Worm (Caenorhabditis elegans) whole organism, L4 larva: Measurements from ENCODE around the gene srlf-33.

Source experiments
- D1046.2 ChIP-seq: fragments of 200-800 bp; sonication (Bioruptor generic); IDR thresholded peaks from 2 replicates; pipeline ENCODE4 v1.3.6; 2022; ENCODE audit warnings: missing genetic modification characterization, missing compliant biosample characterization
- F37D6.2 ChIP-seq: sonication (generic microtip); optimal IDR thresholded peaks from 2 replicates; lab custom pipeline; 2016; ENCODE audit warnings: mild to moderate bottlenecking, missing genetic modification characterization, missing compliant biosample characterization
- F49E8.2 ChIP-seq: sonication (generic microtip); optimal IDR thresholded peaks from 2 replicates; lab custom pipeline; 2016; ENCODE audit warnings: missing compliant biosample characterization, mild to moderate bottlenecking, missing genetic modification characterization, borderline replicate concordance
- T20F7.1 ChIP-seq: fragments of 200-800 bp; sonication (Bioruptor generic); optimal IDR thresholded peaks from 2 replicates; lab custom pipeline; 2018; ENCODE audit warnings: mild to moderate bottlenecking, missing genetic modification characterization, missing compliant biosample characterization
- T26A8.4 ChIP-seq: fragments of 200-800 bp; sonication (Bioruptor generic); IDR thresholded peaks from 2 replicates; pipeline ENCODE4 v1.3.6; 2022; ENCODE audit warnings: missing genetic modification characterization, missing compliant biosample characterization
- Y105C5A.15 ChIP-seq: fragments of 200-800 bp; sonication (Bioruptor generic); IDR thresholded peaks from 2 replicates; pipeline ENCODE4 v1.3.6; 2022; ENCODE audit warnings: missing genetic modification characterization, missing compliant biosample characterization
- Y5F2A.4 ChIP-seq: fragments of 200-800 bp; sonication (Bioruptor generic); optimal IDR thresholded peaks from 2 replicates; lab custom pipeline; 2018; ENCODE audit warnings: mild to moderate bottlenecking, missing genetic modification characterization, missing compliant biosample characterization
- Y75B8A.6 ChIP-seq: fragments of 200-800 bp; sonication (Bioruptor generic); IDR thresholded peaks from 2 replicates; pipeline ENCODE4 v1.3.6; 2022; ENCODE audit warnings: missing genetic modification reagents, missing genetic modification characterization, missing compliant biosample characterization
- ZK337.2 ChIP-seq: fragments of 200-800 bp; sonication (Bioruptor generic); IDR thresholded peaks from 2 replicates; pipeline ENCODE4 v1.3.6; 2022; ENCODE audit warnings: missing genetic modification reagents, missing genetic modification characterization, missing compliant biosample characterization
- aha-1 ChIP-seq: fragments of 150-350 bp; peaks from one replicate; lab custom pipeline; 2014; ENCODE audit warnings: missing biosample characterization, missing genetic modification characterization
- ama-1 ChIP-seq: fragments of 150-350 bp; optimal IDR thresholded peaks from 2 replicates; lab custom pipeline; 2014; ENCODE audit warnings: inconsistent platforms, mixed read lengths
- ceh-28 ChIP-seq: fragments of 150-350 bp; optimal IDR thresholded peaks from 2 replicates; lab custom pipeline; 2014; ENCODE audit warnings: missing biosample characterization, missing genetic modification reagents, missing genetic modification characterization
- ces-1 ChIP-seq: fragments of 150-350 bp; sonication (generic microtip); optimal IDR thresholded peaks from 4 replicates; lab custom pipeline; 2014; ENCODE audit warnings: missing biosample characterization, missing genetic modification reagents, missing genetic modification characterization
- cey-2 ChIP-seq: sonication (generic microtip); optimal IDR thresholded peaks from 3 replicates; lab custom pipeline; 2017; ENCODE audit warnings: missing genetic modification characterization, mild to moderate bottlenecking, missing compliant biosample characterization, antibody characterized with exemption, borderline replicate concordance; ENCODE audit not compliant: insufficient read depth
- daf-16 ChIP-seq, 3 experiments: sonication (generic microtip); optimal IDR thresholded peaks; 2 replicates each; lab custom pipeline; 2016 to 2017; ENCODE audit warnings: missing genetic modification characterization in 3 of 3, missing genetic modification reagents in 3 of 3, mild to moderate bottlenecking in 2 of 3, missing compliant biosample characterization in 2 of 3, missing biosample characterization in 1 of 3, moderate library complexity in 1 of 3
- daf-19 ChIP-seq: fragments of 200-800 bp; sonication (Bioruptor generic); conservative IDR thresholded peaks from 2 replicates; pipeline ENCODE4 v1.3.6; 2022; ENCODE audit warnings: missing genetic modification characterization, missing compliant biosample characterization
- dmd-6 ChIP-seq: fragments of 200-800 bp; sonication (Bioruptor generic); IDR thresholded peaks from 2 replicates; pipeline ENCODE4 v1.3.6; 2022; ENCODE audit warnings: missing genetic modification reagents, missing genetic modification characterization, missing compliant biosample characterization
- dmd-9 ChIP-seq: fragments of 200-800 bp; sonication (Bioruptor generic); IDR thresholded peaks from 2 replicates; pipeline ENCODE4 v1.3.6; 2022; ENCODE audit warnings: missing genetic modification reagents, missing genetic modification characterization, missing compliant biosample characterization
- duxl-1 ChIP-seq: sonication (generic microtip); optimal IDR thresholded peaks from 2 replicates; lab custom pipeline; 2016; ENCODE audit warnings: mild to moderate bottlenecking, missing genetic modification characterization, moderate library complexity, missing compliant biosample characterization; ENCODE audit not compliant: poor library complexity
- dve-1 ChIP-seq: sonication (generic microtip); optimal IDR thresholded peaks from 2 replicates; lab custom pipeline; 2017; ENCODE audit warnings: antibody characterized with exemption, mild to moderate bottlenecking, missing genetic modification characterization, missing compliant biosample characterization; ENCODE audit not compliant: insufficient read depth
- gei-8 ChIP-seq: fragments of 200-800 bp; sonication (Bioruptor generic); optimal IDR thresholded peaks from 2 replicates; lab custom pipeline; 2018; ENCODE audit warnings: mild to moderate bottlenecking, missing genetic modification characterization, missing compliant biosample characterization
- hif-1 ChIP-seq, 2 experiments: sonication (generic microtip); optimal IDR thresholded peaks; 2 replicates each; lab custom pipeline; 2016 to 2017; ENCODE audit warnings: missing compliant biosample characterization in 2 of 2, missing genetic modification characterization in 2 of 2, missing genetic modification reagents in 2 of 2, missing genotype in 2 of 2, mild to moderate bottlenecking in 1 of 2
- hlh-11 ChIP-seq: fragments of 200-800 bp; sonication (Bioruptor generic); optimal IDR thresholded peaks from 2 replicates; lab custom pipeline; 2018; ENCODE audit warnings: mild to moderate bottlenecking, missing genetic modification characterization, missing compliant biosample characterization
- hmg-1.1 ChIP-seq: fragments of 200-800 bp; sonication (Bioruptor generic); IDR thresholded peaks from 2 replicates; pipeline ENCODE4 v1.3.6; 2022; ENCODE audit warnings: missing genetic modification reagents, missing genetic modification characterization, missing compliant biosample characterization
- jun-1 ChIP-seq: fragments of 150-350 bp; optimal IDR thresholded peaks from 2 replicates; lab custom pipeline; 2014; ENCODE audit warnings: missing biosample characterization, missing genetic modification reagents, missing genetic modification characterization
- lin-1 ChIP-seq: fragments of 200-800 bp; sonication (Bioruptor generic); IDR thresholded peaks from 2 replicates; pipeline ENCODE4 v1.3.6; 2022; ENCODE audit warnings: missing genetic modification reagents, missing genetic modification characterization, missing compliant biosample characterization
- madf-5 ChIP-seq, 2 experiments: fragments of 200-800 bp; sonication (Bioruptor generic); IDR thresholded peaks; 2 replicates each; pipeline ENCODE4 v1.3.6; 2022; ENCODE audit warnings: missing compliant biosample characterization in 2 of 2, missing genetic modification characterization in 2 of 2
- mep-1 ChIP-seq: fragments of 150-350 bp; sonication (generic microtip); optimal IDR thresholded peaks from 3 replicates; lab custom pipeline; 2014; ENCODE audit warnings: missing biosample characterization, missing genetic modification characterization
- mxl-3 ChIP-seq: fragments of 200-800 bp; sonication (Bioruptor generic); optimal IDR thresholded peaks from 2 replicates; lab custom pipeline; 2018; ENCODE audit warnings: mild to moderate bottlenecking, missing genetic modification characterization, missing compliant biosample characterization
- nhr-10 ChIP-seq: fragments of 150-350 bp; optimal IDR thresholded peaks from 2 replicates; lab custom pipeline; 2014; ENCODE audit warnings: missing biosample characterization, missing genetic modification characterization
- nhr-237 ChIP-seq: sonication (generic microtip); optimal IDR thresholded peaks from 2 replicates; lab custom pipeline; 2017; ENCODE audit warnings: missing biosample characterization, missing genetic modification characterization
- nhr-25 ChIP-seq: sonication (generic microtip); optimal IDR thresholded peaks from 2 replicates; lab custom pipeline; 2017; ENCODE audit warnings: missing genetic modification characterization, mild to moderate bottlenecking, missing compliant biosample characterization, antibody characterized with exemption, moderate library complexity, borderline replicate concordance; ENCODE audit not compliant: insufficient read depth
- nhr-41 ChIP-seq: fragments of 200-800 bp; sonication (Bioruptor generic); IDR thresholded peaks from 2 replicates; pipeline ENCODE4 v1.3.6; 2022; ENCODE audit warnings: missing genetic modification reagents, missing genetic modification characterization, missing compliant biosample characterization
- nhr-48 ChIP-seq: sonication (generic microtip); optimal IDR thresholded peaks from 2 replicates; lab custom pipeline; 2016; ENCODE audit warnings: mild to moderate bottlenecking, missing genetic modification characterization, missing compliant biosample characterization
- pha-4 ChIP-seq, 2 experiments: fragments of 150-350 bp in 1 of 2; fragments of 200-800 bp in 1 of 2; sonication (Bioruptor generic) in 1 of 2; IDR thresholded peaks in 1 of 2; optimal IDR thresholded peaks in 1 of 2; 2 replicates each; pipeline versions ENCODE4 v1.3.6 to Lab custom; 2014 to 2022; ENCODE audit warnings: missing genetic modification characterization in 2 of 2, missing genetic modification reagents in 2 of 2, missing biosample characterization in 1 of 2, missing compliant biosample characterization in 1 of 2
- php-3 ChIP-seq: fragments of 200-800 bp; sonication (Bioruptor generic); IDR thresholded peaks from 2 replicates; pipeline ENCODE4 v1.3.6; 2022; ENCODE audit warnings: missing genetic modification reagents, missing genetic modification characterization, missing compliant biosample characterization
- rbr-2 ChIP-seq: sonication (generic microtip); optimal IDR thresholded peaks from 2 replicates; lab custom pipeline; 2016; ENCODE audit warnings: missing genotype, missing genetic modification characterization, missing compliant biosample characterization
- sdz-12 ChIP-seq: fragments of 200-800 bp; sonication (Bioruptor generic); optimal IDR thresholded peaks from 2 replicates; lab custom pipeline; 2018; ENCODE audit warnings: mild to moderate bottlenecking, missing genetic modification characterization, missing compliant biosample characterization
- tag-97 ChIP-seq: fragments of 200-800 bp; sonication (Bioruptor generic); IDR thresholded peaks from 2 replicates; pipeline ENCODE4 v1.3.6; 2022; ENCODE audit warnings: missing genetic modification characterization, missing compliant biosample characterization
- unc-62 ChIP-seq, 3 experiments: fragments of 150-350 bp in 1 of 3; sonication (generic microtip); optimal IDR thresholded peaks in 2 of 3; peaks in 1 of 3; 1 replicate in 1 of 3; 2 replicates in 2 of 3; lab custom pipeline; 2014 to 2017; ENCODE audit warnings: missing biosample characterization in 3 of 3, missing genetic modification characterization in 3 of 3, missing genetic modification reagents in 3 of 3, missing genotype in 1 of 3
- zfp-3 ChIP-seq: fragments of 200-800 bp; sonication (Bioruptor generic); conservative IDR thresholded peaks from 2 replicates; pipeline ENCODE4 v1.3.6; 2022; ENCODE audit warnings: missing genetic modification reagents, missing genetic modification characterization, missing compliant biosample characterization

Gene srlf-33

DNA sequence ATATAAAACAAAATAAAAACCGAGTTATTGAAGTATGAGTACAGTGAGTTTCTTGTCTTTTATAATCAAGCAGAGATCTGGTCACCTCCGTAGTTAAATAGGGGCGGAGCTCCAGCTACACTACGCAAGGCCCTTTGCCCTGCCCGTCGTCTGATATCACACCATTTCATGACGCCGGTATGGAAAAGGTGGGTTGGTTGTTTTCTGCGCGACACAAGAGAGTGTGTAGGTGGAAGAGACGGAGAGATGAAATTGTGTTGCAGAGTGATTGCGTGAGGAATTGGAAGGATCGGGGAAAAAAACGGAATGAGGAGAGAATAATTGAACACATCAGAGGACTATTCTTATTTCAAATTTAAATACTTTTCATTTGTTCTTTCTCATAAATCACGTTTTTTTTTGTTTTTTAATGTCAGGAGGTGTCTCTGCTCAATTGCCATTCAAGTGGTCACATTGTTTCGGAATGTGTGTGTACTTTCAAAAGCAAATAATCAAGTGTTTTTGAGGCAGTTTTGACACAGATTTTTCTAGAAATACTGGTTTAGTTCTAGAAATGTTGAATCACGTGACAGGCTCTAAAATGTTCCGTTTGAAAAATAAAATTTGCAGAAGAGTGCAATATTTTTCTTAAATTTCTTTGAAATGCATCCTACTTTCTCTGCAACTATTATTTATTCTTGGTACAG is 9.3 kb downstream of the srlf-33 start, which contains the start of gene ZK822.9 (continued):
- TF ChIP-seq unc-62 (GFP tag; optimal IDR thresholded peaks at IDR 0.05 in 1 of 2; lab: Kevin White, UChicago) (no peak), unc-62 (tag; optimal IDR thresholded peaks at IDR 0.05; lab: Kevin White, UChicago) (no peak), mxl-3 (GFP tag; lab: Kevin White, UChicago) (peak; percentile 24), nhr-48 (tag; lab: Kevin White, UChicago) (no peak), cey-2 (tag; lab: Kevin White, UChicago) (no peak), ces-1 (GFP tag; lab: Kevin White, UChicago) (no peak), zfp-3 (no peak)

DNA sequence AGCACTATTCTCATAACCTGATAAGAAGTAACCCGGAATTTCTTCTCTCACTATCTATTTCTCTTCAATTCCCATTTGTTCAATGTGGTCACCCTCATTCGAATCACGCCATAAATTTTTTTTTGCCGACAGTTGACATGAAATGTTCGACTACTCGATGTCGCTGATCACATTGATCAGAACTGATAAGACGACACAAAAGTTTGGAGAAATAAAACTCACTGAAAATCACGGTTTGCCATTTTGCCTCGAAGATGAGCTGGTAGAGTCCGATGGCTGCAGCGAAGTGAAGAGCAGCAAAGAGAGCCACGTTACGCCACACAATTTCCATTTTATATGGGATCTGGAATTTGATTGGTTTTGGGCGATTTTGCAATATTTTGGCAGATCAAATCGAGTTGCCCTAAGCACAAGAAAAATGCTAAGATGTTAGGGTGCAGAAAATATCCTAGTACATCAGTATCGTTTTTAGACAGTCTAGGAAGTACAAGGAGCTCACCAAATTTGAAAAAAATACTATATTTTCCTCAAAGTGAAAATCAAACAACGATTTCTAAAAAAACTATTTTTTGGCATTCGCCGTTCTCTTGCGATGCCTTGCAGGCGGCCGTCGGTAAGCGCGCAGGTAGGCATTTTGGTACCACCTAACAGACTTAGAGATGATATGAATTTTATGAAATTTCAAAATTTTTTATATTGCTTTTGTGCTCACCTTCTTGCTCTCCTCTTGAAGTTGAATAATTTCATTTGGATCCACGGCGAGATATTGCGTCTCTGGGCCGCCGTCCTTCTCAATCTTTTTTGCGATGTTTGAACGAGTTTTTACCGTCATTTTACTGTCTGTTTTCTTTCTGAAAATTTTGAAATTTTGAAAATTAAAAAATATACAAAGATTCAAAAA is 10.2 kb downstream of the srlf-33 start, which contains the start of gene fat-6:
TSS of gene fat-6 (minus strand) at position 851 of the 901 bp plus-strand sequence.
- peak; percentile 38 for TF ChIP-seq nhr-48 (tag; lab: Kevin White, UChicago)
- peak; percentile 21; the same call in 1 of the 2 replicates for TF ChIP-seq lin-1 (GFP tag; lab: Robert Waterston, UW)
- TF ChIP-seq T20F7.1 (GFP tag; lab: Kevin White, UChicago): peak; percentile 34
- peak; percentile 75 for TF ChIP-seq cey-2 (tag; lab: Kevin White, UChicago)
- TF ChIP-seq ama-1 (lab: Kevin White, UChicago): no peak
- TF ChIP-seq gei-8: no peak
- peak; percentile 46 for TF ChIP-seq hlh-11 (tag; lab: Kevin White, UChicago)
- TF ChIP-seq dmd-6 (GFP tag; lab: Robert Waterston, UW): peak; percentile 26; the same call in 1 of the 2 replicates
- no peak for TF ChIP-seq sdz-12 (GFP tag; lab: Kevin White, UChicago)
- TF ChIP-seq dmd-9 (GFP tag; lab: Robert Waterston, UW): no peak
- TF ChIP-seq Y105C5A.15: no peak
- peak; percentile 9; the same call in 1 of the 2 replicates for TF ChIP-seq ZK337.2
- no peak for TF ChIP-seq nhr-41 (GFP tag; lab: Robert Waterston, UW)
- no peak for TF ChIP-seq F37D6.2
- peak; percentile 52 for TF ChIP-seq nhr-10 (tag; lab: Kevin White, UChicago)
- no peak for TF ChIP-seq jun-1 (tag; lab: Kevin White, UChicago)
- no peak for TF ChIP-seq nhr-237
- peak; percentile 55 for TF ChIP-seq dve-1 (tag; lab: Kevin White, UChicago)
- no peak for TF ChIP-seq tag-97
- 0 out of 4 replicates have a peak, but pooled peaks of 1 of the 2 experiments have one; percentile 51 for TF ChIP-seq madf-5 (GFP tag; IDR thresholded peaks at IDR 0.05; lab: Robert Waterston, UW)
- TF ChIP-seq mep-1: peak; percentile 44
- no peak for TF ChIP-seq ceh-28
- no peak for TF ChIP-seq hif-1 (tag; optimal IDR thresholded peaks at IDR 0.05; lab: Kevin White, UChicago)
- TF ChIP-seq php-3: peak; percentile 28; the same call in 1 of the 2 replicates
- TF ChIP-seq ces-1 (GFP tag; lab: Kevin White, UChicago): no peak
- peak; percentile 11 for TF ChIP-seq rbr-2
- no peak for TF ChIP-seq daf-16 (GFP tag; optimal IDR thresholded peaks at IDR 0.05; lab: Kevin White, UChicago)
- TF ChIP-seq daf-16 (tag; optimal IDR thresholded peaks at IDR 0.05; lab: Kevin White, UChicago): peak; percentile 58
- TF ChIP-seq D1046.2 (GFP tag; lab: Robert Waterston, UW): 0 out of 2 replicates have a peak, but pooled peaks have one; percentile 14
- TF ChIP-seq Y75B8A.6 (GFP tag; lab: Robert Waterston, UW): peak; percentile 27; the same call in 1 of the 2 replicates
- TF ChIP-seq unc-62 (GFP tag; optimal IDR thresholded peaks at IDR 0.05 in 1 of 2; lab: Kevin White, UChicago): peak in 1 of 2 experiments; percentile 62
- no peak for TF ChIP-seq unc-62 (tag; optimal IDR thresholded peaks at IDR 0.05; lab: Kevin White, UChicago)
- TF ChIP-seq nhr-25: no peak
- peak; percentile 66 for TF ChIP-seq aha-1 (tag; lab: Kevin White, UChicago)
- TF ChIP-seq hmg-1.1: no peak
- TF ChIP-seq Y5F2A.4 (GFP tag; lab: Kevin White, UChicago): no peak
- TF ChIP-seq T26A8.4: peak; percentile 30; the same call in 1 of the 2 replicates
- no peak for TF ChIP-seq pha-4 (GFP tag; IDR thresholded peaks at IDR 0.05; lab: Robert Waterston, UW)
- TF ChIP-seq pha-4 (tag; optimal IDR thresholded peaks at IDR 0.05; lab: Kevin White, UChicago): no peak
- no peak for TF ChIP-seq duxl-1 (tag; lab: Kevin White, UChicago)
- TF ChIP-seq daf-19 (GFP tag; lab: Robert Waterston, UW): peak; percentile 44; the same call in 1 of the 2 replicates
- TF ChIP-seq F49E8.2: no peak
